Fruit fly (Drosophila melanogaster) whole organism, pupa: Measurements from ENCODE around the gene Enoph.

ENCODE experiments used
- CG10348 ChIP-seq: fragments of 200-800 bp; sonication (Bioruptor generic); IDR thresholded peaks from 2 replicates; pipeline ENCODE4 v1.3.6; 2022; ENCODE audit warnings: missing biosample characterization, missing genetic modification characterization
- CG12605 ChIP-seq: fragments of 200-800 bp; sonication (Bioruptor generic); IDR thresholded peaks from 2 replicates; pipeline ENCODE4 v1.3.6; 2022; ENCODE audit warnings: missing biosample characterization, missing genetic modification characterization
- CG15710 ChIP-seq: fragments of 200-800 bp; sonication (Bioruptor generic); optimal IDR thresholded peaks from 2 replicates; lab custom pipeline; 2018; ENCODE audit warnings: missing biosample characterization, mild to moderate bottlenecking, missing genetic modification characterization, moderate library complexity
- CG32121 ChIP-seq: fragments of 200-800 bp; sonication (Bioruptor generic); IDR thresholded peaks from 2 replicates; pipeline ENCODE4 v1.3.6; 2022; ENCODE audit warnings: missing biosample characterization, missing genetic modification characterization
- EcR ChIP-seq: fragments of 200-800 bp; sonication (Bioruptor generic); optimal IDR thresholded peaks from 3 replicates; lab custom pipeline; 2019; ENCODE audit warnings: missing biosample characterization, missing genetic modification characterization, mild to moderate bottlenecking, moderate library complexity, missing genetic modification reagents
- Ets98B ChIP-seq: fragments of 200-800 bp; sonication (Bioruptor generic); IDR thresholded peaks from 2 replicates; pipeline ENCODE4 v1.3.6; 2022; ENCODE audit warnings: missing biosample characterization, missing genetic modification characterization
- Pif1A ChIP-seq: fragments of 200-800 bp; sonication (Bioruptor generic); optimal IDR thresholded peaks from 3 replicates; lab custom pipeline; 2016; ENCODE audit warnings: missing biosample characterization, missing genetic modification characterization
- Pif1B ChIP-seq: fragments of 200-800 bp; sonication (Bioruptor generic); optimal IDR thresholded peaks from 3 replicates; lab custom pipeline; 2016; ENCODE audit warnings: missing biosample characterization, missing genetic modification characterization
- Snoo ChIP-seq: fragments of 200-800 bp; sonication (Bioruptor generic); optimal IDR thresholded peaks from 3 replicates; lab custom pipeline; 2017; ENCODE audit warnings: missing biosample characterization, mild to moderate bottlenecking, missing genetic modification characterization, inconsistent platforms
- fd96Ca ChIP-seq: fragments of 200-800 bp; sonication (Bioruptor generic); IDR thresholded peaks from 3 replicates; pipeline ENCODE4 v1.3.6; 2022; ENCODE audit warnings: missing biosample characterization, missing genetic modification characterization
- rn ChIP-seq: fragments of 200-800 bp; sonication (Bioruptor generic); IDR thresholded peaks from 2 replicates; pipeline ENCODE4 v1.3.6; 2022; ENCODE audit warnings: missing biosample characterization, missing genetic modification characterization

- TF ChIP-seq CG15710 (tag; lab: Kevin White, UChicago) (no peak), CG12605 (GFP tag; lab: Robert Waterston, UW) (no peak), Pif1A (GFP tag; lab: Kevin White, UChicago) (no peak), rn (GFP tag; lab: Robert Waterston, UW) (no peak), CG32121 (GFP tag; lab: Robert Waterston, UW) (no peak), Ets98B (GFP tag; lab: Robert Waterston, UW) (no peak), fd96Ca (GFP tag; lab: Robert Waterston, UW) (no peak), CG10348 (GFP tag; lab: Robert Waterston, UW) (no peak), EcR (GFP tag; lab: Kevin White, UChicago) (no peak), Pif1B (GFP tag; lab: Kevin White, UChicago) (no peak), Snoo (tag; lab: Kevin White, UChicago) (no peak)
These were observed 38.6 kb upstream of the Enoph start for dm6 chr3R:5295090-5295489.
